Worm (Caenorhabditis elegans) whole organism, midembryonic: ENCODE data around the gene gasr-8.

ENCODE experiments used
- T22C8.4 ChIP-seq: fragments of 200-800 bp; sonication (Bioruptor generic); IDR thresholded peaks from 2 replicates; pipeline ENCODE4 v1.3.6; 2022; ENCODE audit warnings: missing genetic modification characterization, missing compliant biosample characterization
- cog-1 ChIP-seq: sonication (generic microtip); optimal IDR thresholded peaks from 2 replicates; lab custom pipeline; 2016; ENCODE audit warnings: missing genetic modification characterization, missing compliant biosample characterization
- flt-1 ChIP-seq: fragments of 200-800 bp; sonication (Bioruptor generic); IDR thresholded peaks from 2 replicates; pipeline ENCODE4 v1.3.6; 2022; ENCODE audit warnings: missing genetic modification characterization, missing compliant biosample characterization
- klf-2 ChIP-seq: fragments of 200-800 bp; sonication (Bioruptor generic); conservative IDR thresholded peaks from 2 replicates; pipeline ENCODE4 v1.3.6; 2022; ENCODE audit warnings: missing genetic modification reagents, missing genetic modification characterization, missing compliant biosample characterization
- med-1 ChIP-seq: sonication (generic microtip); optimal IDR thresholded peaks from 2 replicates; lab custom pipeline; 2017; ENCODE audit warnings: missing genetic modification characterization, mild to moderate bottlenecking, missing compliant biosample characterization, antibody characterized with exemption, missing genetic modification reagents; ENCODE audit not compliant: insufficient read depth
- ref-1 ChIP-seq: fragments of 200-800 bp; sonication (Bioruptor generic); conservative IDR thresholded peaks from 2 replicates; pipeline ENCODE4 v1.3.6; 2022; ENCODE audit warnings: missing genetic modification reagents, missing genetic modification characterization, missing compliant biosample characterization
- tab-1 ChIP-seq: fragments of 200-800 bp; sonication (Bioruptor generic); IDR thresholded peaks from 2 replicates; pipeline ENCODE4 v1.3.6; 2022; ENCODE audit warnings: missing genetic modification characterization, missing compliant biosample characterization
- ztf-23 ChIP-seq: fragments of 200-800 bp; sonication (Bioruptor generic); IDR thresholded peaks from 2 replicates; pipeline ENCODE4 v1.3.6; 2022; ENCODE audit warnings: missing genetic modification reagents, missing genetic modification characterization, missing compliant biosample characterization
- ztf-29 ChIP-seq: fragments of 200-800 bp; sonication (Bioruptor generic); IDR thresholded peaks from 2 replicates; pipeline ENCODE4 v1.3.6; 2022; ENCODE audit warnings: missing genetic modification reagents, missing genetic modification characterization, missing compliant biosample characterization

Gene gasr-8

ce11 chrV:14696604-14697307 is 7.8 kb downstream of the gasr-8 start, which contains the start of gene unc-112:
TSS of gene unc-112 (minus strand) at chrV:14696654.
- peak; percentile 92 for TF ChIP-seq cog-1 (tag; lab: Kevin White, UChicago)
- no peak for TF ChIP-seq tab-1 (GFP tag; lab: Robert Waterston, UW)
- TF ChIP-seq ref-1 (GFP tag; lab: Robert Waterston, UW), result no peak
- no peak for TF ChIP-seq med-1 (GFP tag; lab: Kevin White, UChicago)
- TF ChIP-seq flt-1 (GFP tag; lab: Robert Waterston, UW), result 0 out of 2 replicates have a peak, but pooled peaks have one; percentile 11
- no peak for TF ChIP-seq T22C8.4 (GFP tag; lab: Robert Waterston, UW)
- 0 out of 2 replicates have a peak, but pooled peaks have one; percentile 31 for TF ChIP-seq ztf-29 (GFP tag; lab: Robert Waterston, UW)
- 0 out of 2 replicates have a peak, but pooled peaks have one; percentile 38 for TF ChIP-seq klf-2 (GFP tag; lab: Robert Waterston, UW)
- TF ChIP-seq ztf-23 (GFP tag; lab: Robert Waterston, UW), result peak; percentile 66; the same call in 1 of the 2 replicates

ce11 chrV:14698005-14698404 is 9.1 kb downstream of the gasr-8 start:
- TF ChIP-seq flt-1 (GFP tag; lab: Robert Waterston, UW) (no peak), klf-2 (GFP tag; lab: Robert Waterston, UW) (no peak), cog-1 (tag; lab: Kevin White, UChicago) (no peak), T22C8.4 (GFP tag; lab: Robert Waterston, UW) (no peak), ref-1 (GFP tag; lab: Robert Waterston, UW) (no peak), tab-1 (GFP tag; lab: Robert Waterston, UW) (no peak), med-1 (GFP tag; lab: Kevin White, UChicago) (no peak), ztf-23 (GFP tag; lab: Robert Waterston, UW) (no peak), ztf-29 (GFP tag; lab: Robert Waterston, UW) (no peak)

ce11 chrV:14698666-14699065 is 9.8 kb downstream of the gasr-8 start, which contains the start of gene set-5:
TSS of gene set-5 (plus strand) at chrV:14698966.
- no peak for TF ChIP-seq ztf-23 (GFP tag; lab: Robert Waterston, UW)
- no peak for TF ChIP-seq med-1 (GFP tag; lab: Kevin White, UChicago)
- TF ChIP-seq flt-1 (GFP tag; lab: Robert Waterston, UW), result no peak
- no peak for TF ChIP-seq ztf-29 (GFP tag; lab: Robert Waterston, UW)
- TF ChIP-seq klf-2 (GFP tag; lab: Robert Waterston, UW), result no peak
- no peak for TF ChIP-seq tab-1 (GFP tag; lab: Robert Waterston, UW)
- TF ChIP-seq T22C8.4 (GFP tag; lab: Robert Waterston, UW), result no peak
- no peak for TF ChIP-seq cog-1 (tag; lab: Kevin White, UChicago)
- no peak for TF ChIP-seq ref-1 (GFP tag; lab: Robert Waterston, UW)

- TF ChIP-seq cog-1 (tag; lab: Kevin White, UChicago) (no peak), tab-1 (GFP tag; lab: Robert Waterston, UW) (no peak), med-1 (GFP tag; lab: Kevin White, UChicago) (no peak), ref-1 (GFP tag; lab: Robert Waterston, UW) (no peak), T22C8.4 (GFP tag; lab: Robert Waterston, UW) (no peak), ztf-23 (GFP tag; lab: Robert Waterston, UW) (no peak), flt-1 (GFP tag; lab: Robert Waterston, UW) (no peak), klf-2 (GFP tag; lab: Robert Waterston, UW) (no peak)
Measured at ce11 chrV:14707958-14708357, 19.0 kb downstream of the gasr-8 start, which contains the start of gene R08A2.9. TSS of gene R08A2.9 (plus strand) at chrV:14708258.

- TF ChIP-seq ztf-23 (GFP tag; lab: Robert Waterston, UW) (no peak), med-1 (GFP tag; lab: Kevin White, UChicago) (no peak), klf-2 (GFP tag; lab: Robert Waterston, UW) (no peak), ztf-29 (GFP tag; lab: Robert Waterston, UW) (no peak), ref-1 (GFP tag; lab: Robert Waterston, UW) (no peak), cog-1 (tag; lab: Kevin White, UChicago) (no peak), flt-1 (GFP tag; lab: Robert Waterston, UW) (no peak), T22C8.4 (GFP tag; lab: Robert Waterston, UW) (no peak), tab-1 (GFP tag; lab: Robert Waterston, UW) (no peak)
Measured at ce11 chrV:14711077-14711476, 22.2 kb downstream of the gasr-8 start, which contains the start of gene ssp-33. TSS of gene ssp-33 (plus strand) at chrV:14711377.

- TF ChIP-seq T22C8.4 (GFP tag; lab: Robert Waterston, UW), result no peak
- TF ChIP-seq ref-1 (GFP tag; lab: Robert Waterston, UW), result no peak
- no peak for TF ChIP-seq klf-2 (GFP tag; lab: Robert Waterston, UW)
- TF ChIP-seq med-1 (GFP tag; lab: Kevin White, UChicago), result no peak
- no peak for TF ChIP-seq tab-1 (GFP tag; lab: Robert Waterston, UW)
- TF ChIP-seq ztf-23 (GFP tag; lab: Robert Waterston, UW), result no peak
- TF ChIP-seq flt-1 (GFP tag; lab: Robert Waterston, UW), result no peak
- no peak for TF ChIP-seq cog-1 (tag; lab: Kevin White, UChicago)
- TF ChIP-seq ztf-29 (GFP tag; lab: Robert Waterston, UW), result no peak
Measured at ce11 chrV:14712316-14712715, 23.4 kb downstream of the gasr-8 start, which contains the start of gene R08A2.5. TSS of gene R08A2.5 (plus strand) at chrV:14712616.

- TF ChIP-seq tab-1 (GFP tag; lab: Robert Waterston, UW) (no peak), klf-2 (GFP tag; lab: Robert Waterston, UW) (no peak), med-1 (GFP tag; lab: Kevin White, UChicago) (no peak), T22C8.4 (GFP tag; lab: Robert Waterston, UW) (no peak), cog-1 (tag; lab: Kevin White, UChicago) (no peak), ztf-29 (GFP tag; lab: Robert Waterston, UW) (no peak), ztf-23 (GFP tag; lab: Robert Waterston, UW) (no peak), flt-1 (GFP tag; lab: Robert Waterston, UW) (no peak), ref-1 (GFP tag; lab: Robert Waterston, UW) (no peak)
Measured at ce11 chrV:14715608-14716007, 26.7 kb downstream of the gasr-8 start, which contains the start of gene R08A2.2. TSS of gene R08A2.2 (minus strand) at chrV:14715708.

- TF ChIP-seq cog-1 (tag; lab: Kevin White, UChicago) (no peak), T22C8.4 (GFP tag; lab: Robert Waterston, UW) (no peak), med-1 (GFP tag; lab: Kevin White, UChicago) (no peak), ztf-29 (GFP tag; lab: Robert Waterston, UW) (no peak), tab-1 (GFP tag; lab: Robert Waterston, UW) (no peak), ztf-23 (GFP tag; lab: Robert Waterston, UW) (no peak), klf-2 (GFP tag; lab: Robert Waterston, UW) (no peak), ref-1 (GFP tag; lab: Robert Waterston, UW) (no peak), flt-1 (GFP tag; lab: Robert Waterston, UW) (no peak)
Measured at ce11 chrV:14716114-14716513, 27.2 kb downstream of the gasr-8 start, which contains the start of gene fbxa-147. TSS of gene fbxa-147 (plus strand) at chrV:14716499.
